Worm (Caenorhabditis elegans): ENCODE measurements around the gene lin-18.
A peak's percentile ranks its signal among the peaks of the same experiment; 100 is the strongest.

lin-18 gene

ce11 chrX:3994418-3994817, 36.1 kb downstream of the lin-18 start (continued):
- TF ChIP-seq dve-1 (tag; optimal IDR thresholded peaks at IDR 0.05; ENCODE audit: insufficient read depth) (peak; percentile 6), daf-19 (GFP tag; conservative IDR thresholded peaks at IDR 0.05) (no peak), lin-15B (tag; optimal IDR thresholded peaks at IDR 0.05) (no peak), zfp-3 (GFP tag; conservative IDR thresholded peaks at IDR 0.05) (0 out of 2 replicates have a peak, but pooled peaks have one; percentile 40), dmd-8 (GFP tag; IDR thresholded peaks at IDR 0.05) (0 out of 2 replicates have a peak, but pooled peaks have one; percentile 36), jun-1 (tag; optimal IDR thresholded peaks at IDR 0.05) (no peak), nhr-77 (tag; optimal IDR thresholded peaks at IDR 0.05) (no peak), unc-130 (GFP tag; optimal IDR thresholded peaks at IDR 0.05) (no peak), daf-12 (tag; optimal IDR thresholded peaks at IDR 0.05) (no peak), mdl-1 (tag; optimal IDR thresholded peaks at IDR 0.05) (no peak), Y105C5A.15 (GFP tag; IDR thresholded peaks at IDR 0.05) (0 out of 2 replicates have a peak, but pooled peaks have one; percentile 61), tra-1 (GFP tag; IDR thresholded peaks at IDR 0.05) (0 out of 2 replicates have a peak, but pooled peaks have one; percentile 20), Y5F2A.4 (GFP tag; optimal IDR thresholded peaks at IDR 0.05) (no peak), lin-29 (GFP tag; IDR thresholded peaks at IDR 0.05) (no peak), ceh-62 (tag; optimal IDR thresholded peaks at IDR 0.05) (no peak), snpc-4 (tag; optimal IDR thresholded peaks at IDR 0.05) (no peak), dmd-6 (GFP tag; IDR thresholded peaks at IDR 0.05) (peak; percentile 29; the same call in 1 of the 2 replicates), madf-5 (GFP tag; IDR thresholded peaks at IDR 0.05) (0 out of 4 replicates have a peak, but pooled peaks have one; percentile 33 to 50), T20F7.1 (GFP tag; optimal IDR thresholded peaks at IDR 0.05) (no peak), mxl-3 (GFP tag; optimal IDR thresholded peaks at IDR 0.05) (peak; percentile 18), hmg-1.1 (GFP tag; IDR thresholded peaks at IDR 0.05) (peak; percentile 63), lsy-2 (tag; optimal IDR thresholded peaks at IDR 0.05) (no peak), ama-1 (optimal IDR thresholded peaks at IDR 0.05) (no peak), spr-1 (tag; optimal IDR thresholded peaks at IDR 0.05) (no peak), ceh-44 (GFP tag; IDR thresholded peaks at IDR 0.05) (no peak), nhr-237 (tag; optimal IDR thresholded peaks at IDR 0.05) (no peak), duxl-1 (tag; optimal IDR thresholded peaks at IDR 0.05; ENCODE audit: poor library complexity) (no peak), dmd-9 (GFP tag; IDR thresholded peaks at IDR 0.05) (no peak), nhr-76 (tag; optimal IDR thresholded peaks at IDR 0.05) (no peak), R02D3.7 (tag; optimal IDR thresholded peaks at IDR 0.05) (no peak), attf-4 (tag; optimal IDR thresholded peaks at IDR 0.05) (no peak), arid-1 (GFP tag; conservative IDR thresholded peaks at IDR 0.05) (no peak), ceh-82 (tag; optimal IDR thresholded peaks at IDR 0.05) (no peak), daf-8 (GFP tag; IDR thresholded peaks at IDR 0.05) (no peak), lin-38 (GFP tag; IDR thresholded peaks at IDR 0.05) (no peak), nhr-28 (tag; optimal IDR thresholded peaks at IDR 0.05) (no peak), php-3 (GFP tag; IDR thresholded peaks at IDR 0.05) (no peak), madf-9 (GFP tag; conservative IDR thresholded peaks at IDR 0.05) (peak; percentile 41; the same call in 1 of the 2 replicates), F44E2.7 (GFP tag; IDR thresholded peaks at IDR 0.05) (no peak), mes-2 (tag; optimal IDR thresholded peaks at IDR 0.05; ENCODE audit: poor library complexity, severe bottlenecking) (no peak), T26A8.4 (GFP tag; IDR thresholded peaks at IDR 0.05) (no peak), F49E8.2 (tag; optimal IDR thresholded peaks at IDR 0.05; ENCODE audit: borderline replicate concordance) (no peak), D1046.2 (GFP tag; IDR thresholded peaks at IDR 0.05) (no peak), nhr-102 (tag; optimal IDR thresholded peaks at IDR 0.05) (no peak), zag-1 (tag; optimal IDR thresholded peaks at IDR 0.05) (no peak), nhr-41 (GFP tag; IDR thresholded peaks at IDR 0.05) (no peak), ctbp-1 (GFP tag; IDR thresholded peaks at IDR 0.05) (no peak), lir-3 (tag; optimal IDR thresholded peaks at IDR 0.05) (no peak), nhr-48 (tag; optimal IDR thresholded peaks at IDR 0.05) (no peak), zip-2 (tag; optimal IDR thresholded peaks at IDR 0.05) (no peak), nhr-11 (tag; optimal IDR thresholded peaks at IDR 0.05) (no peak), ztf-7 (tag; optimal IDR thresholded peaks at IDR 0.05) (peak; percentile 4)
